Worm (Caenorhabditis elegans) whole organism, L3 larva: Measurements from ENCODE around the gene glb-6.

ENCODE experiments used
- R02D3.7 ChIP-seq: fragments of 150-350 bp; optimal IDR thresholded peaks from 2 replicates; lab custom pipeline; 2014; ENCODE audit warnings: missing biosample characterization, missing genetic modification characterization
- ama-1 ChIP-seq: fragments of 150-350 bp; optimal IDR thresholded peaks from 2 replicates; lab custom pipeline; 2018
- ceh-82 ChIP-seq: fragments of 150-350 bp; optimal IDR thresholded peaks from 2 replicates; lab custom pipeline; 2014; ENCODE audit warnings: missing biosample characterization, missing genetic modification characterization
- lin-39 ChIP-seq: fragments of 150-350 bp; optimal IDR thresholded peaks from 2 replicates; lab custom pipeline; 2018; ENCODE audit warnings: missing biosample characterization, missing genetic modification reagents, missing genetic modification characterization
- nhr-23 ChIP-seq: fragments of 150-350 bp; optimal IDR thresholded peaks from 2 replicates; lab custom pipeline; 2014; ENCODE audit warnings: missing biosample characterization, missing genetic modification reagents, missing genetic modification characterization
- nhr-28 ChIP-seq: fragments of 150-350 bp; optimal IDR thresholded peaks from 2 replicates; lab custom pipeline; 2014; ENCODE audit warnings: missing biosample characterization, missing genetic modification characterization
- nhr-76 ChIP-seq: fragments of 150-350 bp; sonication (generic microtip); optimal IDR thresholded peaks from 5 replicates; lab custom pipeline; 2014; ENCODE audit warnings: missing biosample characterization, missing genetic modification characterization
- nhr-77 ChIP-seq: fragments of 150-350 bp; optimal IDR thresholded peaks from 2 replicates; lab custom pipeline; 2014; ENCODE audit warnings: missing biosample characterization, missing genetic modification characterization
- snpc-4 ChIP-seq: fragments of 150-350 bp; optimal IDR thresholded peaks from 2 replicates; lab custom pipeline; 2014; ENCODE audit warnings: missing biosample characterization, missing genetic modification characterization
- unc-62 ChIP-seq: fragments of 150-350 bp; sonication (generic microtip); optimal IDR thresholded peaks from 4 replicates; lab custom pipeline; 2014; ENCODE audit warnings: missing biosample characterization, missing genetic modification reagents, missing genetic modification characterization

- TF ChIP-seq ama-1 (lab: Kevin White, UChicago) = no peak
- no peak for TF ChIP-seq unc-62 (GFP tag; lab: Kevin White, UChicago)
- TF ChIP-seq nhr-76 (tag; lab: Kevin White, UChicago) = no peak
- no peak for TF ChIP-seq snpc-4 (tag; lab: Kevin White, UChicago)
- no peak for TF ChIP-seq ceh-82 (tag; lab: Kevin White, UChicago)
- no peak for TF ChIP-seq nhr-28 (tag; lab: Kevin White, UChicago)
- TF ChIP-seq R02D3.7 (tag; lab: Kevin White, UChicago) = no peak
- TF ChIP-seq lin-39 (tag; lab: Kevin White, UChicago) = no peak
- no peak for TF ChIP-seq nhr-23 (tag; lab: Kevin White, UChicago)
- no peak for TF ChIP-seq nhr-77 (tag; lab: Kevin White, UChicago)
These were observed 1.4 kb upstream of the glb-6 start for ce11 chrV:5571691-5572090.
